Worm (Caenorhabditis elegans) whole organism, young adult: ENCODE results near the gene Y45F10C.6.

Source experiments
- F22D6.2 ChIP-seq: sonication (generic microtip); optimal IDR thresholded peaks from 2 replicates; lab custom pipeline; 2016; ENCODE audit warnings: mild to moderate bottlenecking, missing genetic modification characterization, missing compliant biosample characterization
- attf-5 ChIP-seq: fragments of 200-800 bp; sonication (Bioruptor generic); optimal IDR thresholded peaks from 2 replicates; lab custom pipeline; 2018; ENCODE audit warnings: mild to moderate bottlenecking, missing genetic modification characterization, missing compliant biosample characterization
- dpl-1 ChIP-seq: fragments of 150-350 bp; optimal IDR thresholded peaks from 2 replicates; lab custom pipeline; 2014; ENCODE audit warnings: missing biosample characterization, missing genetic modification reagents, missing genetic modification characterization
- ets-4 ChIP-seq: fragments of 200-800 bp; sonication (Bioruptor generic); optimal IDR thresholded peaks from 2 replicates; lab custom pipeline; 2018; ENCODE audit warnings: mild to moderate bottlenecking, missing genetic modification characterization, missing compliant biosample characterization

ce11 chrIV:13686965-13687425 is 34.9 kb downstream of the Y45F10C.6 start, which contains the start of gene nyn-1:
- no peak for TF ChIP-seq dpl-1
- no peak for TF ChIP-seq ets-4 (GFP tag; lab: Kevin White, UChicago)
- TF ChIP-seq attf-5 = no peak
- no peak for TF ChIP-seq F22D6.2 (tag; lab: Kevin White, UChicago)
